Fruit fly (Drosophila melanogaster) whole organism, embryonic: ENCODE results near the gene CG13032.

Source experiments
- CG1024 ChIP-seq: fragments of 200-800 bp; sonication (Bioruptor generic); IDR thresholded peaks from 2 replicates; pipeline ENCODE4 v1.3.6; 2022; ENCODE audit warnings: missing biosample characterization, missing genetic modification characterization
- CG10267 ChIP-seq: fragments of 200-800 bp; sonication (Bioruptor generic); optimal IDR thresholded peaks from 2 replicates; lab custom pipeline; 2018; ENCODE audit warnings: missing biosample characterization, mild to moderate bottlenecking, missing genetic modification characterization, moderate library complexity
- CG10462 ChIP-seq: fragments of 200-800 bp; sonication (Bioruptor generic); optimal IDR thresholded peaks from 2 replicates; lab custom pipeline; 2016; ENCODE audit warnings: missing biosample characterization, missing genetic modification characterization
- CG11085 ChIP-seq: fragments of 200-800 bp; sonication (Bioruptor generic); IDR thresholded peaks from 2 replicates; pipeline ENCODE4 v1.3.6; 2022; ENCODE audit warnings: missing biosample characterization, missing genetic modification characterization
- CG1233 ChIP-seq: fragments of 200-800 bp; sonication (Bioruptor generic); optimal IDR thresholded peaks from 4 replicates; lab custom pipeline; 2018; ENCODE audit warnings: missing biosample characterization, mild to moderate bottlenecking, missing genetic modification characterization
- CG12659 ChIP-seq: fragments of 200-800 bp; sonication (Bioruptor generic); optimal IDR thresholded peaks from 3 replicates; lab custom pipeline; 2017; ENCODE audit warnings: mild to moderate bottlenecking, missing biosample characterization, missing genetic modification reagents, missing genetic modification characterization
- CG15601 ChIP-seq: fragments of 200-800 bp; sonication (Bioruptor generic); optimal IDR thresholded peaks from 3 replicates; lab custom pipeline; 2019; ENCODE audit warnings: missing biosample characterization, mild to moderate bottlenecking, missing genetic modification characterization, moderate library complexity
- CG17328 ChIP-seq: fragments of 200-800 bp; sonication (Bioruptor generic); IDR thresholded peaks from 2 replicates; pipeline ENCODE4 v1.3.6; 2022; ENCODE audit warnings: missing biosample characterization, missing genetic modification characterization
- CG17359 ChIP-seq: fragments of 200-800 bp; sonication (Bioruptor generic); optimal IDR thresholded peaks from 3 replicates; lab custom pipeline; 2018; ENCODE audit warnings: missing biosample characterization, mild to moderate bottlenecking, missing genetic modification characterization, moderate library complexity
- CG17361 ChIP-seq: fragments of 200-800 bp; sonication (Bioruptor generic); IDR thresholded peaks from 3 replicates; pipeline ENCODE4 v1.3.6; 2022; ENCODE audit warnings: missing biosample characterization, missing genetic modification characterization
- CG17612 ChIP-seq: fragments of 200-800 bp; sonication (Bioruptor generic); IDR thresholded peaks from 2 replicates; pipeline ENCODE4 v1.3.6; 2022; ENCODE audit warnings: missing biosample characterization, missing genetic modification characterization
- CG18262 ChIP-seq: fragments of 200-800 bp; optimal IDR thresholded peaks from 3 replicates; lab custom pipeline; 2019; ENCODE audit warnings: missing biosample characterization, mild to moderate bottlenecking, missing genetic modification characterization, moderate library complexity
- CG2875 ChIP-seq: fragments of 200-800 bp; sonication (Bioruptor generic); optimal IDR thresholded peaks from 2 replicates; lab custom pipeline; 2017; ENCODE audit warnings: missing biosample characterization, mild to moderate bottlenecking, missing genetic modification characterization, missing genetic modification reagents
- CG32532 ChIP-seq: fragments of 200-800 bp; sonication (Bioruptor generic); IDR thresholded peaks from 2 replicates; pipeline ENCODE4 v1.3.6; 2022; ENCODE audit warnings: missing biosample characterization, missing genetic modification characterization
- CG3726 ChIP-seq: fragments of 200-800 bp; sonication (Bioruptor generic); IDR thresholded peaks from 3 replicates; pipeline ENCODE4, ENCODE4 v1.3.6; 2022; ENCODE audit warnings: missing biosample characterization, missing genetic modification characterization
- CG42726 ChIP-seq: fragments of 200-800 bp; sonication (Bioruptor generic); IDR thresholded peaks from 2 replicates; pipeline ENCODE4 v1.3.6; 2022; ENCODE audit warnings: missing biosample characterization, missing genetic modification characterization; ENCODE audit not compliant: partially characterized antibody
- CG4424 ChIP-seq: fragments of 200-800 bp; sonication (Bioruptor generic); optimal IDR thresholded peaks from 3 replicates; lab custom pipeline; 2016; ENCODE audit warnings: missing biosample characterization, missing genetic modification characterization
- CG4617 ChIP-seq: fragments of 200-800 bp; sonication (Bioruptor generic); optimal IDR thresholded peaks from 3 replicates; lab custom pipeline; 2016; ENCODE audit warnings: missing biosample characterization, missing genetic modification characterization, borderline replicate concordance
- CG6254 ChIP-seq: fragments of 200-800 bp; sonication (Bioruptor generic); optimal IDR thresholded peaks from 3 replicates; lab custom pipeline; 2017; ENCODE audit warnings: mild to moderate bottlenecking, missing biosample characterization, missing genetic modification reagents, missing genetic modification characterization
- CG7839 ChIP-seq: fragments of 200-800 bp; sonication (Bioruptor generic); optimal IDR thresholded peaks from 3 replicates; lab custom pipeline; 2018; ENCODE audit warnings: missing biosample characterization, mild to moderate bottlenecking, missing genetic modification characterization, moderate library complexity
- CoRest ChIP-seq: fragments of 200-800 bp; sonication (Bioruptor generic); optimal IDR thresholded peaks from 3 replicates; lab custom pipeline; 2018; ENCODE audit warnings: missing biosample characterization, mild to moderate bottlenecking, missing genetic modification characterization, moderate library complexity
- D19B ChIP-seq: fragments of 200-800 bp; sonication (Bioruptor generic); optimal IDR thresholded peaks from 2 replicates; lab custom pipeline; 2017; ENCODE audit warnings: missing biosample characterization, mild to moderate bottlenecking, missing genetic modification characterization
- Dip2 ChIP-seq: fragments of 200-800 bp; sonication (Bioruptor generic); IDR thresholded peaks from 2 replicates; pipeline ENCODE4 v1.3.6; 2022; ENCODE audit warnings: missing biosample characterization, missing genetic modification characterization
- E2f1 ChIP-seq: fragments of 200-800 bp; sonication (Bioruptor generic); IDR thresholded peaks from 2 replicates; pipeline ENCODE4 v1.3.6; 2022; ENCODE audit warnings: missing biosample characterization, missing genetic modification characterization
- ERR ChIP-seq: fragments of 200-800 bp; sonication (Bioruptor generic); optimal IDR thresholded peaks from 2 replicates; lab custom pipeline; 2016; ENCODE audit warnings: missing biosample characterization, missing genetic modification characterization
- Fer1 ChIP-seq: fragments of 200-800 bp; sonication (Bioruptor generic); optimal IDR thresholded peaks from 2 replicates; lab custom pipeline; 2017; ENCODE audit warnings: missing biosample characterization, mild to moderate bottlenecking, missing genetic modification characterization
- H2.0 ChIP-seq: fragments of 200-800 bp; sonication (Bioruptor generic); IDR thresholded peaks from 2 replicates; pipeline ENCODE4 v1.3.6; 2022; ENCODE audit warnings: missing biosample characterization, missing genetic modification characterization
- HmgZ ChIP-seq: fragments of 200-800 bp; sonication (Bioruptor generic); optimal IDR thresholded peaks from 2 replicates; lab custom pipeline; 2018; ENCODE audit warnings: missing biosample characterization, mild to moderate bottlenecking, missing genetic modification characterization
- Hsf ChIP-seq: fragments of 200-800 bp; sonication (Bioruptor generic); optimal IDR thresholded peaks from 3 replicates; lab custom pipeline; 2016; ENCODE audit warnings: missing biosample characterization, missing genetic modification characterization
- NfI ChIP-seq: fragments of 200-800 bp; sonication (Bioruptor generic); optimal IDR thresholded peaks from 3 replicates; lab custom pipeline; 2018; ENCODE audit warnings: missing biosample characterization, mild to moderate bottlenecking, missing genetic modification characterization, moderate library complexity
- Xbp1 ChIP-seq: fragments of 200-800 bp; sonication (Bioruptor generic); optimal IDR thresholded peaks from 3 replicates; lab custom pipeline; 2016; ENCODE audit warnings: missing biosample characterization, mild to moderate bottlenecking, missing genetic modification characterization
- aop ChIP-seq: fragments of 200-800 bp; sonication (Bioruptor generic); IDR thresholded peaks from 2 replicates; pipeline ENCODE4 v1.3.6; 2022; ENCODE audit warnings: missing biosample characterization, missing genetic modification characterization
- ara ChIP-seq: fragments of 200-800 bp; sonication (Bioruptor generic); IDR thresholded peaks from 2 replicates; pipeline ENCODE4 v1.3.6; 2022; ENCODE audit warnings: missing biosample characterization, missing genetic modification characterization
- bcd ChIP-seq: fragments of 200-800 bp; sonication (Bioruptor generic); optimal IDR thresholded peaks from 2 replicates; lab custom pipeline; 2017; ENCODE audit warnings: missing biosample characterization, mild to moderate bottlenecking, missing genetic modification characterization
- br ChIP-seq: fragments of >200 bp; optimal IDR thresholded peaks from 2 replicates; lab custom pipeline; 2017
- eve ChIP-seq, 2 experiments: fragments of >200 bp; optimal IDR thresholded peaks; 2 replicates each; lab custom pipeline; 2017; ENCODE audit warnings: missing biosample characterization in 2 of 2, missing genetic modification characterization in 2 of 2
- grau ChIP-seq: fragments of 200-800 bp; optimal IDR thresholded peaks from 3 replicates; lab custom pipeline; 2019; ENCODE audit warnings: missing biosample characterization, mild to moderate bottlenecking, missing genetic modification characterization, moderate library complexity
- h ChIP-seq: fragments of >200 bp; optimal IDR thresholded peaks from 2 replicates; lab custom pipeline; 2017
- hkb ChIP-seq, 2 experiments: fragments of 200-800 bp in 1 of 2; fragments of >200 bp in 1 of 2; sonication (Bioruptor generic) in 1 of 2; IDR thresholded peaks in 1 of 2; optimal IDR thresholded peaks in 1 of 2; 2 replicates each; pipeline versions ENCODE4 v1.3.6 to Lab custom; 2017 to 2022; ENCODE audit warnings: missing biosample characterization in 1 of 2, missing genetic modification characterization in 1 of 2
- inv ChIP-seq: fragments of 200-800 bp; sonication (Bioruptor generic); IDR thresholded peaks from 2 replicates; pipeline ENCODE4 v1.3.6; 2022; ENCODE audit warnings: missing biosample characterization, missing genetic modification characterization; ENCODE audit not compliant: partially characterized antibody
- lilli ChIP-seq: fragments of 200-800 bp; sonication (Bioruptor generic); optimal IDR thresholded peaks from 3 replicates; lab custom pipeline; 2016; ENCODE audit warnings: missing biosample characterization, missing genetic modification characterization
- lmd ChIP-seq: fragments of 200-800 bp; sonication (Bioruptor generic); IDR thresholded peaks from 2 replicates; pipeline ENCODE4 v1.3.6; 2022; ENCODE audit warnings: missing biosample characterization, missing genetic modification characterization
- mirr ChIP-seq: fragments of 200-800 bp; sonication (Bioruptor generic); optimal IDR thresholded peaks from 3 replicates; lab custom pipeline; 2018; ENCODE audit warnings: missing biosample characterization, mild to moderate bottlenecking, missing genetic modification characterization
- run ChIP-seq: fragments of 200-800 bp; sonication (Bioruptor generic); optimal IDR thresholded peaks from 3 replicates; lab custom pipeline; 2018; ENCODE audit warnings: missing biosample characterization, mild to moderate bottlenecking, missing genetic modification characterization
- sd ChIP-seq: fragments of 200-800 bp; sonication (Bioruptor generic); optimal IDR thresholded peaks from 3 replicates; lab custom pipeline; 2018; ENCODE audit warnings: missing biosample characterization, mild to moderate bottlenecking, missing genetic modification characterization, moderate library complexity
- tll ChIP-seq, 2 experiments: fragments of 200-800 bp in 1 of 2; fragments of >200 bp in 1 of 2; sonication (Bioruptor generic) in 1 of 2; optimal IDR thresholded peaks; 2 replicates each; lab custom pipeline; 2017 to 2019; ENCODE audit warnings: missing biosample characterization in 2 of 2, missing genetic modification characterization in 2 of 2, mild to moderate bottlenecking in 1 of 2, moderate library complexity in 1 of 2
- trem ChIP-seq: fragments of 200-800 bp; optimal IDR thresholded peaks from 3 replicates; lab custom pipeline; 2019; ENCODE audit warnings: missing biosample characterization, mild to moderate bottlenecking, missing genetic modification characterization, moderate library complexity
- unpg ChIP-seq: fragments of 200-800 bp; sonication (Bioruptor generic); optimal IDR thresholded peaks from 3 replicates; lab custom pipeline; 2018; ENCODE audit warnings: missing biosample characterization, mild to moderate bottlenecking, missing genetic modification characterization, moderate library complexity
- vnd ChIP-seq: fragments of 200-800 bp; sonication (Bioruptor generic); IDR thresholded peaks from 3 replicates; pipeline ENCODE4 v1.3.6; 2022; ENCODE audit warnings: missing biosample characterization, missing genetic modification characterization; ENCODE audit not compliant: partially characterized antibody
- vvl ChIP-seq: fragments of 200-800 bp; sonication (Bioruptor generic); IDR thresholded peaks from 2 replicates; pipeline ENCODE4 v1.3.6; 2022; ENCODE audit warnings: missing biosample characterization, missing genetic modification characterization

CG13032 gene

dm6 chr3L:16635566-16636210 lies 38.1 kb upstream of the CG13032 start (continued):
- 0 out of 2 replicates have a peak, but pooled peaks have one; percentile 22 for TF ChIP-seq E2f1 (GFP tag; lab: Robert Waterston, UW)
- no peak for TF ChIP-seq aop
- no peak for TF ChIP-seq CG10462 (GFP tag; lab: Kevin White, UChicago)
- peak; percentile 27 for TF ChIP-seq unpg (GFP tag; lab: Kevin White, UChicago)
- peak; percentile 29 for TF ChIP-seq Hsf (GFP tag; lab: Kevin White, UChicago)
- no peak for TF ChIP-seq tll (GFP tag; optimal IDR thresholded peaks at IDR 0.05; lab: Kevin White, UChicago)
- TF ChIP-seq H2.0 (GFP tag; lab: Robert Waterston, UW): no peak
- TF ChIP-seq CG4424 (GFP tag; lab: Kevin White, UChicago): peak; percentile 15
- no peak for TF ChIP-seq D19B (GFP tag; lab: Kevin White, UChicago)
- TF ChIP-seq CG3726 (GFP tag; lab: Robert Waterston, UW): no peak
- TF ChIP-seq br: no peak
- no peak for TF ChIP-seq CG6254 (GFP tag; lab: Kevin White, UChicago)
- TF ChIP-seq hkb (optimal IDR thresholded peaks at IDR 0.05; lab: Kevin White, UChicago): no peak
- no peak for TF ChIP-seq hkb (GFP tag; IDR thresholded peaks at IDR 0.05; lab: Robert Waterston, UW)
- peak; percentile 81 for TF ChIP-seq grau
- no peak for TF ChIP-seq CG42726 (GFP tag; lab: Robert Waterston, UW)
- TF ChIP-seq CG17361 (GFP tag; lab: Robert Waterston, UW): peak; percentile 59; the same call in 2 of the 3 replicates
- TF ChIP-seq eve (GFP tag; optimal IDR thresholded peaks at IDR 0.05; lab: Kevin White, UChicago): peak in 1 of 2 experiments; percentile 7
- no peak for TF ChIP-seq ara (GFP tag; lab: Robert Waterston, UW)
- TF ChIP-seq run (tag; lab: Kevin White, UChicago): no peak
- TF ChIP-seq CG1024 (GFP tag; lab: Robert Waterston, UW): no peak
- TF ChIP-seq CG2875 (GFP tag; lab: Kevin White, UChicago): peak; percentile 3
- no peak for TF ChIP-seq CG17328 (GFP tag; lab: Robert Waterston, UW)
- no peak for TF ChIP-seq Dip2
- no peak for TF ChIP-seq vnd (GFP tag; lab: Robert Waterston, UW)
- TF ChIP-seq vvl (GFP tag; lab: Robert Waterston, UW): peak; percentile 81
- TF ChIP-seq CG11085 (GFP tag; lab: Robert Waterston, UW): no peak
- 0 out of 2 replicates have a peak, but pooled peaks have one; percentile 13 for TF ChIP-seq lmd (GFP tag; lab: Robert Waterston, UW)
- TF ChIP-seq CG4617: no peak
- TF ChIP-seq lilli: peak; percentile 37
- TF ChIP-seq ERR (GFP tag; lab: Kevin White, UChicago): no peak
- no peak for TF ChIP-seq sd
- TF ChIP-seq trem (tag; lab: Kevin White, UChicago): peak; percentile 6
- TF ChIP-seq CG18262 (tag; lab: Kevin White, UChicago): peak; percentile 64
- no peak for TF ChIP-seq Fer1 (GFP tag; lab: Kevin White, UChicago)
- TF ChIP-seq inv (GFP tag; lab: Robert Waterston, UW): no peak
- TF ChIP-seq bcd (GFP tag; lab: Kevin White, UChicago): peak; percentile 12
- TF ChIP-seq CG7839 (tag; lab: Kevin White, UChicago): peak; percentile 58
- TF ChIP-seq CG17612: no peak
- TF ChIP-seq CG17359 (tag; lab: Kevin White, UChicago): peak; percentile 15
- peak; percentile 26 for TF ChIP-seq Xbp1 (GFP tag; lab: Kevin White, UChicago)
- TF ChIP-seq CoRest: peak; percentile 33
- TF ChIP-seq h (lab: Kevin White, UChicago): no peak
- 0 out of 2 replicates have a peak, but pooled peaks have one; percentile 27 for TF ChIP-seq CG32532
- TF ChIP-seq CG15601 (tag; lab: Kevin White, UChicago): peak; percentile 30
- TF ChIP-seq CG12659 (GFP tag; lab: Kevin White, UChicago): peak; percentile 12
- peak; percentile 26 for TF ChIP-seq NfI (GFP tag; lab: Kevin White, UChicago)
- TF ChIP-seq CG10267 (tag; lab: Kevin White, UChicago): peak; percentile 9
- TF ChIP-seq HmgZ (tag; lab: Kevin White, UChicago): no peak
- no peak for TF ChIP-seq mirr (GFP tag; lab: Kevin White, UChicago)
- TF ChIP-seq CG1233 (GFP tag; lab: Kevin White, UChicago): peak; percentile 2
